Worm (Caenorhabditis elegans) whole organism, L4 larva: Measurements from ENCODE around the gene srh-177.

Experiments used
- D1046.2 ChIP-seq: fragments of 200-800 bp; sonication (Bioruptor generic); IDR thresholded peaks from 2 replicates; pipeline ENCODE4 v1.3.6; 2022; ENCODE audit warnings: missing genetic modification characterization, missing compliant biosample characterization
- F44E2.7 ChIP-seq: fragments of 200-800 bp; sonication (Bioruptor generic); IDR thresholded peaks from 2 replicates; pipeline ENCODE4 v2.1.2; 2022; ENCODE audit warnings: missing genetic modification characterization, missing compliant biosample characterization
- F49E8.2 ChIP-seq: sonication (generic microtip); optimal IDR thresholded peaks from 2 replicates; lab custom pipeline; 2016; ENCODE audit warnings: missing compliant biosample characterization, mild to moderate bottlenecking, missing genetic modification characterization, borderline replicate concordance
- R02D3.7 ChIP-seq: fragments of 150-350 bp; sonication (generic microtip); optimal IDR thresholded peaks from 3 replicates; lab custom pipeline; 2014; ENCODE audit warnings: missing biosample characterization, missing genetic modification characterization
- T20F7.1 ChIP-seq: fragments of 200-800 bp; sonication (Bioruptor generic); optimal IDR thresholded peaks from 2 replicates; lab custom pipeline; 2018; ENCODE audit warnings: mild to moderate bottlenecking, missing genetic modification characterization, missing compliant biosample characterization
- aha-1 ChIP-seq: fragments of 150-350 bp; peaks from one replicate; lab custom pipeline; 2014; ENCODE audit warnings: missing biosample characterization, missing genetic modification characterization
- ceh-20 ChIP-seq: fragments of 200-800 bp; sonication (Bioruptor generic); IDR thresholded peaks from 2 replicates; pipeline ENCODE4 v1.3.6; 2022; ENCODE audit warnings: missing genetic modification reagents, missing genetic modification characterization, missing compliant biosample characterization
- ces-1 ChIP-seq: fragments of 150-350 bp; sonication (generic microtip); optimal IDR thresholded peaks from 4 replicates; lab custom pipeline; 2014; ENCODE audit warnings: missing biosample characterization, missing genetic modification reagents, missing genetic modification characterization
- ctbp-1 ChIP-seq: fragments of 200-800 bp; sonication (Bioruptor generic); IDR thresholded peaks from 2 replicates; pipeline ENCODE4 v1.3.6; 2022; ENCODE audit warnings: missing genetic modification reagents, missing genetic modification characterization, missing compliant biosample characterization
- daf-16 ChIP-seq, 3 experiments: sonication (generic microtip); optimal IDR thresholded peaks; 2 replicates each; lab custom pipeline; 2016 to 2017; ENCODE audit warnings: missing genetic modification characterization in 3 of 3, missing genetic modification reagents in 3 of 3, mild to moderate bottlenecking in 2 of 3, missing compliant biosample characterization in 2 of 3, missing biosample characterization in 1 of 3, moderate library complexity in 1 of 3
- daf-8 ChIP-seq: fragments of 200-800 bp; sonication (Bioruptor generic); IDR thresholded peaks from 2 replicates; pipeline ENCODE4 v1.3.6; 2022; ENCODE audit warnings: missing genetic modification characterization, missing compliant biosample characterization
- dmd-9 ChIP-seq: fragments of 200-800 bp; sonication (Bioruptor generic); IDR thresholded peaks from 2 replicates; pipeline ENCODE4 v1.3.6; 2022; ENCODE audit warnings: missing genetic modification reagents, missing genetic modification characterization, missing compliant biosample characterization
- dve-1 ChIP-seq: sonication (generic microtip); optimal IDR thresholded peaks from 2 replicates; lab custom pipeline; 2017; ENCODE audit warnings: antibody characterized with exemption, mild to moderate bottlenecking, missing genetic modification characterization, missing compliant biosample characterization; ENCODE audit not compliant: insufficient read depth
- egl-27 ChIP-seq: sonication (generic microtip); optimal IDR thresholded peaks from 3 replicates; lab custom pipeline; 2017; ENCODE audit warnings: missing biosample characterization, missing genetic modification reagents, missing genetic modification characterization
- egl-43 ChIP-seq: fragments of 200-800 bp; sonication (Bioruptor generic); IDR thresholded peaks from 2 replicates; pipeline ENCODE4 v1.3.6; 2022; ENCODE audit warnings: missing genetic modification reagents, missing genetic modification characterization, missing compliant biosample characterization
- hif-1 ChIP-seq, 2 experiments: sonication (generic microtip); optimal IDR thresholded peaks; 2 replicates each; lab custom pipeline; 2016 to 2017; ENCODE audit warnings: missing compliant biosample characterization in 2 of 2, missing genetic modification characterization in 2 of 2, missing genetic modification reagents in 2 of 2, missing genotype in 2 of 2, mild to moderate bottlenecking in 1 of 2
- hlh-11 ChIP-seq: fragments of 200-800 bp; sonication (Bioruptor generic); optimal IDR thresholded peaks from 2 replicates; lab custom pipeline; 2018; ENCODE audit warnings: mild to moderate bottlenecking, missing genetic modification characterization, missing compliant biosample characterization
- hlh-30 ChIP-seq: sonication (generic microtip); optimal IDR thresholded peaks from 2 replicates; lab custom pipeline; 2017; ENCODE audit warnings: antibody characterized with exemption, mild to moderate bottlenecking, missing genetic modification characterization, missing compliant biosample characterization; ENCODE audit not compliant: insufficient read depth
- hmg-1.1 ChIP-seq: fragments of 200-800 bp; sonication (Bioruptor generic); IDR thresholded peaks from 2 replicates; pipeline ENCODE4 v1.3.6; 2022; ENCODE audit warnings: missing genetic modification reagents, missing genetic modification characterization, missing compliant biosample characterization
- lim-7 ChIP-seq: fragments of 200-800 bp; sonication (Bioruptor generic); IDR thresholded peaks from 2 replicates; pipeline ENCODE4 v1.3.6; 2022; ENCODE audit warnings: missing genetic modification characterization, missing compliant biosample characterization
- lin-15B ChIP-seq: fragments of 150-350 bp; sonication (generic microtip); optimal IDR thresholded peaks from 3 replicates; lab custom pipeline; 2014; ENCODE audit warnings: missing biosample characterization, missing genetic modification characterization
- lir-3 ChIP-seq: sonication (generic microtip); optimal IDR thresholded peaks from 2 replicates; lab custom pipeline; 2016; ENCODE audit warnings: mild to moderate bottlenecking, missing genetic modification characterization, missing compliant biosample characterization
- mdl-1 ChIP-seq, 2 experiments: fragments of 150-350 bp in 1 of 2; sonication (generic microtip) in 1 of 2; optimal IDR thresholded peaks; 2 replicates each; lab custom pipeline; 2014 to 2017; ENCODE audit warnings: missing biosample characterization in 2 of 2, missing genetic modification characterization in 2 of 2
- nhr-28 ChIP-seq: fragments of 150-350 bp; optimal IDR thresholded peaks from 2 replicates; lab custom pipeline; 2014; ENCODE audit warnings: missing biosample characterization, missing genetic modification characterization
- nhr-76 ChIP-seq: fragments of 150-350 bp; optimal IDR thresholded peaks from 2 replicates; lab custom pipeline; 2014; ENCODE audit warnings: missing biosample characterization, missing genetic modification characterization
- nhr-77 ChIP-seq: fragments of 150-350 bp; optimal IDR thresholded peaks from 2 replicates; lab custom pipeline; 2014; ENCODE audit warnings: missing biosample characterization, missing genetic modification characterization
- pqm-1 ChIP-seq: sonication (generic microtip); optimal IDR thresholded peaks from 2 replicates; lab custom pipeline; 2017; ENCODE audit warnings: missing biosample characterization, missing genetic modification characterization
- rbr-2 ChIP-seq: sonication (generic microtip); optimal IDR thresholded peaks from 2 replicates; lab custom pipeline; 2016; ENCODE audit warnings: missing genotype, missing genetic modification characterization, missing compliant biosample characterization
- saeg-2 ChIP-seq: fragments of 200-800 bp; sonication (Bioruptor generic); IDR thresholded peaks from 2 replicates; pipeline ENCODE4 v1.3.6; 2022; ENCODE audit warnings: missing genetic modification reagents, missing genetic modification characterization, missing compliant biosample characterization
- snpc-1.2 ChIP-seq: fragments of 200-800 bp; sonication (Bioruptor generic); IDR thresholded peaks from 2 replicates; pipeline ENCODE4 v1.3.6; 2022; ENCODE audit warnings: missing genetic modification reagents, missing genetic modification characterization, missing compliant biosample characterization
- tag-97 ChIP-seq: fragments of 200-800 bp; sonication (Bioruptor generic); IDR thresholded peaks from 2 replicates; pipeline ENCODE4 v1.3.6; 2022; ENCODE audit warnings: missing genetic modification characterization, missing compliant biosample characterization
- unc-62 ChIP-seq, 3 experiments: fragments of 150-350 bp in 1 of 3; sonication (generic microtip); optimal IDR thresholded peaks in 2 of 3; peaks in 1 of 3; 1 replicate in 1 of 3; 2 replicates in 2 of 3; lab custom pipeline; 2014 to 2017; ENCODE audit warnings: missing biosample characterization in 3 of 3, missing genetic modification characterization in 3 of 3, missing genetic modification reagents in 3 of 3, missing genotype in 1 of 3
- ztf-11 ChIP-seq: fragments of 150-350 bp; optimal IDR thresholded peaks from 2 replicates; lab custom pipeline; 2014; ENCODE audit warnings: missing biosample characterization, missing genetic modification characterization
- ztf-7 ChIP-seq: fragments of 150-350 bp; optimal IDR thresholded peaks from 2 replicates; lab custom pipeline; 2014; ENCODE audit warnings: missing biosample characterization, missing genetic modification characterization

srh-177 gene

ce11 chrV:20376070-20376469 lies 7.0 kb upstream of the srh-177 start:
- TF ChIP-seq F49E8.2 (tag; lab: Kevin White, UChicago): no peak
- peak in 1 of 2 experiments; percentile 92 for TF ChIP-seq unc-62 (GFP tag; optimal IDR thresholded peaks at IDR 0.05 in 1 of 2; lab: Kevin White, UChicago)
- TF ChIP-seq unc-62 (tag; optimal IDR thresholded peaks at IDR 0.05; lab: Kevin White, UChicago): no peak
- TF ChIP-seq, all 104 proteins: peak for 1

- no peak for TF ChIP-seq tag-97
- no peak for TF ChIP-seq rbr-2 (tag; lab: Kevin White, UChicago)
- no peak for TF ChIP-seq hif-1 (tag; optimal IDR thresholded peaks at IDR 0.05; lab: Kevin White, UChicago)
- TF ChIP-seq nhr-28: no peak
- no peak for TF ChIP-seq hlh-11 (tag; lab: Kevin White, UChicago)
- TF ChIP-seq ztf-7 (tag; lab: Kevin White, UChicago): no peak
- no peak for TF ChIP-seq ctbp-1 (GFP tag; lab: Robert Waterston, UW)
- TF ChIP-seq egl-27 (tag; lab: Kevin White, UChicago): no peak
- TF ChIP-seq hmg-1.1: no peak
- no peak for TF ChIP-seq ztf-11 (tag; lab: Kevin White, UChicago)
- no peak for TF ChIP-seq lim-7 (GFP tag; lab: Robert Waterston, UW)
- TF ChIP-seq hlh-30: no peak
- TF ChIP-seq ces-1 (GFP tag; lab: Kevin White, UChicago): no peak
- no peak for TF ChIP-seq nhr-77 (tag; lab: Kevin White, UChicago)
- no peak for TF ChIP-seq lin-15B
- no peak for TF ChIP-seq T20F7.1
Observed at ce11 chrV:20375236-20375635, 6.2 kb upstream of the srh-177 start, which contains the start of gene ins-35. TSS of gene ins-35 (plus strand) at chrV:20375536.

ce11 chrV:20374484-20374883 lies 5.4 kb upstream of the srh-177 start:
- TF ChIP-seq dmd-9: no peak
- TF ChIP-seq nhr-28: peak; percentile 60
- TF ChIP-seq daf-16 (GFP tag; optimal IDR thresholded peaks at IDR 0.05; lab: Kevin White, UChicago): no peak
- TF ChIP-seq daf-16 (tag; optimal IDR thresholded peaks at IDR 0.05; lab: Kevin White, UChicago): peak; percentile 67
- TF ChIP-seq pqm-1 (tag; lab: Kevin White, UChicago): peak; percentile 52
- no peak for TF ChIP-seq lir-3 (tag; lab: Kevin White, UChicago)
- peak; percentile 30 for TF ChIP-seq dve-1
- TF ChIP-seq nhr-77 (tag; lab: Kevin White, UChicago): peak; percentile 34
- TF ChIP-seq, all 104 proteins: peak for 5

- TF ChIP-seq aha-1 (tag; lab: Kevin White, UChicago): peak; percentile 6
- TF ChIP-seq snpc-1.2 (GFP tag; lab: Robert Waterston, UW): no peak
Observed at ce11 chrV:20366839-20367238, 2.2 kb downstream of the srh-177 start, which contains the start of gene K02E2.8. TSS of gene K02E2.8 (minus strand) at chrV:20366939.

- TF ChIP-seq nhr-77 (tag; lab: Kevin White, UChicago) (no peak), aha-1 (tag; lab: Kevin White, UChicago) (peak; percentile 29)
- TF ChIP-seq, all 104 proteins: peak for 1
Observed at ce11 chrV:20356472-20356871, 12.6 kb downstream of the srh-177 start, which contains the start of gene grd-11. TSS of gene grd-11 (plus strand) at chrV:20356772.

ce11 chrV:20351195-20351594 lies 17.9 kb downstream of the srh-177 start, which contains the start of gene K02E2.1:
TSS of gene K02E2.1 (plus strand) at chrV:20351495.
- TF ChIP-seq nhr-76 (no peak), daf-16 (GFP tag; optimal IDR thresholded peaks at IDR 0.05; lab: Kevin White, UChicago) (no peak), daf-16 (tag; optimal IDR thresholded peaks at IDR 0.05; lab: Kevin White, UChicago) (no peak), mdl-1 (tag; optimal IDR thresholded peaks at IDR 0.05; lab: Kevin White, UChicago) (no peak)
- TF ChIP-seq, all 104 proteins: peak for 0

- 0 out of 2 replicates have a peak, but pooled peaks have one; percentile 50 for TF ChIP-seq lim-7 (GFP tag; lab: Robert Waterston, UW)
- TF ChIP-seq hif-1 (tag; optimal IDR thresholded peaks at IDR 0.05; lab: Kevin White, UChicago): no peak
- no peak for TF ChIP-seq snpc-1.2 (GFP tag; lab: Robert Waterston, UW)
- peak in 1 of 2 experiments; percentile 50 for TF ChIP-seq daf-16 (GFP tag; optimal IDR thresholded peaks at IDR 0.05; lab: Kevin White, UChicago)
- peak; percentile 10 for TF ChIP-seq daf-16 (tag; optimal IDR thresholded peaks at IDR 0.05; lab: Kevin White, UChicago)
- TF ChIP-seq ceh-20 (GFP tag; lab: Robert Waterston, UW): 0 out of 2 replicates have a peak, but pooled peaks have one; percentile 30
- TF ChIP-seq dmd-9: no peak
- no peak for TF ChIP-seq hmg-1.1
- peak; percentile 86; the same call in 1 of the 2 replicates for TF ChIP-seq F44E2.7 (GFP tag; lab: Robert Waterston, UW)
- TF ChIP-seq daf-8 (GFP tag; lab: Robert Waterston, UW): 0 out of 2 replicates have a peak, but pooled peaks have one; percentile 18
- peak; percentile 65; the same call in 1 of the 2 replicates for TF ChIP-seq D1046.2
- TF ChIP-seq saeg-2: no peak
- TF ChIP-seq R02D3.7 (tag; lab: Kevin White, UChicago): no peak
- TF ChIP-seq egl-43 (GFP tag; lab: Robert Waterston, UW): peak; percentile 66
Observed at ce11 chrV:20350382-20350781, 18.7 kb downstream of the srh-177 start.
